Worm (Caenorhabditis elegans) whole organism, L4/young adult: ENCODE data around the gene C17F4.8.

Source experiments
- W03F9.2 ChIP-seq: fragments of 150-350 bp; optimal IDR thresholded peaks from 2 replicates; lab custom pipeline; 2014; ENCODE audit warnings: missing biosample characterization, missing genetic modification characterization
- dao-5 ChIP-seq: sonication (generic microtip); optimal IDR thresholded peaks from 2 replicates; lab custom pipeline; 2016; ENCODE audit warnings: missing genotype, missing genetic modification characterization, moderate library complexity, missing compliant biosample characterization
- him-1 ChIP-seq: sonication (generic microtip); optimal IDR thresholded peaks from 2 replicates; lab custom pipeline; 2016; ENCODE audit warnings: missing genotype, missing genetic modification reagents, missing genetic modification characterization, missing compliant biosample characterization

Gene C17F4.8

ce11 chrII:3234725-3235124 is at the start of gene C17F4.8:
C17F4.8 (minus strand) TSS chrII:3234825.
- TF ChIP-seq W03F9.2 (tag; lab: Kevin White, UChicago), result no peak
- TF ChIP-seq dao-5 (tag; lab: Kevin White, UChicago), result no peak
- no peak for TF ChIP-seq him-1 (tag; lab: Kevin White, UChicago)

- TF ChIP-seq him-1 (tag; lab: Kevin White, UChicago), result no peak
- no peak for TF ChIP-seq dao-5 (tag; lab: Kevin White, UChicago)
- TF ChIP-seq W03F9.2 (tag; lab: Kevin White, UChicago), result no peak
These were observed 47.7 kb upstream of the C17F4.8 start, which contains the start of gene nep-13 for ce11 chrII:3282353-3282752. nep-13 (plus strand) TSS chrII:3282653.

DNA sequence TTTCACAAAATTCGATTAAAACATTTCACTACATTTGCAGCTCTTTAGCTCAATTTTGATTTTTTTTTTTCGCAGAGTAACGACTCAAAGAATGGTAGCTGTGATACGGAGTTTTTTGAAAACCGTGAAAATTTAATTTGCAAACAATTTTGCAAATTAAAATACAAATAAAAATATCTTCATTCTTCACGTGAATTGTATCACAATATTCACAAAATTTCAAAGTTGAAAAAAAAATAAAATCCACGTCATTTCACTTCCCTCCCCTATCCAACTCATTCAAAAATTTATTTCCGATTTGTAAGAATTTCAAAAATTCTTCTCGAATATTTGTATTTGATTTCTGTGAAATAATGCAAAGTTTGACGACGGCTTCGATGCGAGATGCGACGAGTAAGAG is 44.0 kb upstream of the C17F4.8 start, which contains the start of gene wht-4:
Gene wht-4, plus strand, starts transcription at position 301 of the 400 bp plus-strand sequence.
- TF ChIP-seq dao-5 (tag; lab: Kevin White, UChicago) (no peak), him-1 (tag; lab: Kevin White, UChicago) (no peak), W03F9.2 (tag; lab: Kevin White, UChicago) (no peak)

DNA sequence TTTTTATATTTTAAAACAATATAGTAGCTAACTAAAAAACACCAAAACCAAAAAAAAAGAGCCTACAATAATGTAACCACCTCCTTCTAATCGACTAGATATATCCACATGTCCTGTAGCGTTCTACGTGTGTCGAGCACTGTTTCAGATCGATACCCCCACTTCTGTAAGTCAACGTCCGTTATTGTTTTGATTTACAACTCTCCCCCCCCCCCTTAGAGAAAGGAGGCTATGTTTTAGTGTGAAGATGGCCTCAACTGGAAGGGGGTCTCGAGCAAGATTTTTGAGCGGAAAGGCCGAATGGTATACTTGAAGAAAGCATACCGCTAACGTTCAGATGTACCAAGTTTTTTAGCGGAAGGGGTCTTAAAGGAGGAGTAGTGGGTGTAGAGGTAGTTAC is 43.1 kb upstream of the C17F4.8 start, which contains the start of gene F02E11.4:
Gene F02E11.4, minus strand, starts transcription at position 101 of the 400 bp plus-strand sequence.
- TF ChIP-seq W03F9.2 (tag; lab: Kevin White, UChicago) (no peak), him-1 (tag; lab: Kevin White, UChicago) (no peak), dao-5 (tag; lab: Kevin White, UChicago) (no peak)

ce11 chrII:3274923-3275322 is 40.3 kb upstream of the C17F4.8 start, which contains the start of gene F02E11.3:
F02E11.3 (minus strand) TSS chrII:3275023.
- no peak for TF ChIP-seq W03F9.2 (tag; lab: Kevin White, UChicago)
- TF ChIP-seq dao-5 (tag; lab: Kevin White, UChicago), result no peak
- no peak for TF ChIP-seq him-1 (tag; lab: Kevin White, UChicago)

ce11 chrII:3270598-3270997 is 36.0 kb upstream of the C17F4.8 start:
- TF ChIP-seq dao-5 (tag; lab: Kevin White, UChicago) (no peak), W03F9.2 (tag; lab: Kevin White, UChicago) (no peak), him-1 (tag; lab: Kevin White, UChicago) (no peak)

- TF ChIP-seq him-1 (tag; lab: Kevin White, UChicago), result no peak
- TF ChIP-seq W03F9.2 (tag; lab: Kevin White, UChicago), result no peak
These were observed 33.2 kb upstream of the C17F4.8 start for ce11 chrII:3267815-3268214.

DNA sequence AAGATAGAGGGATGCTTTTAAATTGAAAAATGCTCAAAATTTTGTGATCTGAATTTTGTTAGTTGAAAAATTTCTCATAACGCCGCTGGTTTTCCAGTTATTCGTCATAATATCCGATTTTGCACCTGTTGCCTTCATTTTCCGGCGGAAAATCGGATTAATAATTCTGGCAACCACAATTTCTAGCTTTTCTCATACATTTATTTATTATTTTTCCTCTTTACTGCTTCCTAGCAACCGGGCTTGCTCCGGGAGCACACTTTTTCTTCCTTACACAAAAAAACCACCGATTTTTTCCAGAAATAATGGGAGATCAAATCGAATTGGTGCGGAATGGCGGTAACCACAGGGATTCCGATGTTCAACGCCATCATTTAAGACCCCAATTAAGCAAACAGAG is 32.7 kb upstream of the C17F4.8 start, which contains the start of gene F02E11.7:
Gene F02E11.7, plus strand, starts transcription at position 301 of the 400 bp plus-strand sequence.
- TF ChIP-seq dao-5 (tag; lab: Kevin White, UChicago) (no peak), W03F9.2 (tag; lab: Kevin White, UChicago) (no peak), him-1 (tag; lab: Kevin White, UChicago) (no peak)

DNA sequence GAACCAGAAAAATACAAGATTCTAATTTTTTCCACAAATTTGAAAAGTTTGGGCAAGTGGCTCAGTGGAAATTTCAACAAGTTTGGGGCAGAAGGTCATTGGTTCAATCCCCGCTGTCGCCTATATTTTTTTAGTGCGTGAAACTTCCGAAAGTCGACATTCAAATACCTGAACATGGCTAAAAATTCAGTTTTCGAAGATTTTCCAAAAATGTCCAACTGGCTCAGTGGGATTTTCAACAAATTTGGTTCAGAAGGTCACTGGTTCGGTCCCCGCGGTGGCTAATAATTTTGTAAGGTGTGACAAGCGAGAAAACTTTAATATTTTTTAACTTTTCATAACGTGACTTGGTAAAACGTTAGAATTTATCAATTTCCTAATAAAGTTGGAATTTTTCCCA is 30.1 kb upstream of the C17F4.8 start:
- no peak for TF ChIP-seq W03F9.2 (tag; lab: Kevin White, UChicago)
- no peak for TF ChIP-seq dao-5 (tag; lab: Kevin White, UChicago)
- TF ChIP-seq him-1 (tag; lab: Kevin White, UChicago), result no peak

DNA sequence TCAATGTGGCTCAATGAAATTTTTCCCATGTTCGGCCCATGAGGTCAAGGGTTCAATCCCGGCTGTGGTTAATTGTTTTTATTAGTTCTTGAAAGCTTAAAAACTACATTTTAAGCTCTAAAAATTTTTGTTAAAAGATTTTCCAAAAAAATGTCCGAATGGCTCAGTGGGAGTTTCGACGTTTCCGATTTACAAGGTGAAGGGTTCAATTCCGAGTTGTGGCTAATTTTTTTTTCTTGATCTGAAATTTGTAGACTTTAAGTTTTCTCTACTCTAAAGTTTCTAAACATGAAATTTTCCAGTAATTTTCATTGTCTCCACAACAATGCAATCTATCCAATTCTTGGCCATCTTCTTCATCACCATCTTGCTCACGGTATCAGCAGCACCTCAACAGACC is 27.9 kb upstream of the C17F4.8 start, which contains the start of gene F02E11.2:
Gene F02E11.2, plus strand, starts transcription at position 301 of the 400 bp plus-strand sequence.
- TF ChIP-seq dao-5 (tag; lab: Kevin White, UChicago) (no peak), W03F9.2 (tag; lab: Kevin White, UChicago) (no peak), him-1 (tag; lab: Kevin White, UChicago) (no peak)

DNA sequence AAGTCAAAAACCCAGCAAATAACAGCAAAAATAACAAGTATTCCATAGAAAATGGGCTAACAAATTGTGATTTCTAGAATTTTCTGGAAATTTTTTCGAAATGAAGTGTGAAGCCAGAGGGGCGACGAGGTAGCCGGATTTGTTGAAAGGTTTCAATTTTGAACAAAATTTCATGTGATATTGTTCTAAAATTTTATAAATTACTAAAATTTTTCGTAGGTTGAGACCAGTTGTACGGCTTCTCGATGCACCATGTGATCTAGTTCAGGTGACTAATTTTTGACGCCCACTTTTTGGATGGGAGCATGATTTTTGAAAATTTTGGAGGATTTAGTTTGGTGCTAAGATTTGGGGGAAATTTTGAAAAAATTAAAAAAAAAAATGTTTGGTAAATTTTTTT is 24.6 kb upstream of the C17F4.8 start, which contains the start of gene gcy-19:
Gene gcy-19, minus strand, starts transcription at position 101 of the 400 bp plus-strand sequence.
- TF ChIP-seq dao-5 (tag; lab: Kevin White, UChicago), result no peak
- no peak for TF ChIP-seq W03F9.2 (tag; lab: Kevin White, UChicago)
- TF ChIP-seq him-1 (tag; lab: Kevin White, UChicago), result no peak

DNA sequence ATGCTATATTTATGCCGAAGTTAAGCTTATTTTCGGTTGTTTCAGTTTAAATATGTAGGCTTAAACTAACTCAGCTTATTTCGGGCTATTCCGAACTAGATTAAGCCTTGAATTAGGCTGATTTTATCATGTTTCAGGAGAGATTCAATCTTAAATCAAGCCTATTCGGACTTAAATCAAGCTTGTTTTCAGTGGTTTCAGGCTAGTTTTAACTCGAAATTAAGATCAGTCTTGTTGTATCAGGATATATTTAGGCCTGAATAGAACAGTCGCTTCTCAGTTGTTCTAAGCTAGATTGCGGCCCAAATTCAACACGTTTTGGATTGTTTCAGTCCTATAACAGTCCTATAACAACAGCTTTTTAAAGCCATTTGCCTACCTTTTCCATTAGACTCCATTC is 17.2 kb upstream of the C17F4.8 start:
- TF ChIP-seq dao-5 (tag; lab: Kevin White, UChicago) (no peak), W03F9.2 (tag; lab: Kevin White, UChicago) (no peak)

ce11 chrII:3250195-3250594 is 15.6 kb upstream of the C17F4.8 start:
- TF ChIP-seq him-1 (tag; lab: Kevin White, UChicago), result no peak
- TF ChIP-seq dao-5 (tag; lab: Kevin White, UChicago), result no peak
- TF ChIP-seq W03F9.2 (tag; lab: Kevin White, UChicago), result no peak

DNA sequence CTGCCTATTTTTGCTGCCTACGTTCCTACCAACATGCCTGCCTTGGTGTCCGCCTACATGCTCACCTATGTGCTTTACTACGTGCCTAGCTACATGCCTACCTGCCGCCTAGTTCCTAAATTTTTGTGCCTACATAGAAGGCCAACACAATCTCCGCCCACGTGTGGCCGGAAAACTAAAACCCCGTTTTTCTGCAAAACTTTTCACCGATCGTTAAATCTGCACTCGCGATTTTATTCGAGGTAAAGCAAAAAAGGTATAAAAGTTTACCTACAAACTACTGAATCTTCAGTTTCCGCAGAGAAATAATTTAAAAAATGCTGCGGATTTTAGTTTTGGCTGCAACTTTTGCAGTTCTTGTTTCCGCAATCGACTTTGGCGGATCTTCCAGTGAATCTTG is 14.8 kb upstream of the C17F4.8 start, which contains the start of gene clec-124:
Gene clec-124, plus strand, starts transcription at position 301 of the 400 bp plus-strand sequence.
- TF ChIP-seq him-1 (tag; lab: Kevin White, UChicago), result no peak
- TF ChIP-seq W03F9.2 (tag; lab: Kevin White, UChicago), result no peak
- no peak for TF ChIP-seq dao-5 (tag; lab: Kevin White, UChicago)
